Worm (Caenorhabditis elegans) whole organism, late embryonic: Measurements from ENCODE around the gene B0024.13.

Experiments
- C08G9.2 ChIP-seq: sonication (generic microtip); optimal IDR thresholded peaks from 2 replicates; lab custom pipeline; 2016; ENCODE audit warnings: mild to moderate bottlenecking, missing genetic modification characterization, moderate library complexity, missing compliant biosample characterization
- C38D4.7 ChIP-seq: fragments of 200-800 bp; sonication (Bioruptor generic); optimal IDR thresholded peaks from 2 replicates; lab custom pipeline; 2018; ENCODE audit warnings: mild to moderate bottlenecking, missing genetic modification characterization, moderate library complexity, missing compliant biosample characterization
- F13H6.1 ChIP-seq: sonication (generic microtip); optimal IDR thresholded peaks from 2 replicates; lab custom pipeline; 2016; ENCODE audit warnings: missing genetic modification characterization, missing compliant biosample characterization
- K02D7.2 ChIP-seq: sonication (generic microtip); optimal IDR thresholded peaks from 2 replicates; lab custom pipeline; 2017; ENCODE audit warnings: mild to moderate bottlenecking, missing genetic modification characterization, missing compliant biosample characterization
- K09A11.1 ChIP-seq: sonication (generic microtip); optimal IDR thresholded peaks from 2 replicates; lab custom pipeline; 2017; ENCODE audit warnings: antibody characterized with exemption, mild to moderate bottlenecking, missing genetic modification characterization, missing compliant biosample characterization; ENCODE audit not compliant: insufficient read depth
- Y22D7AL.16 ChIP-seq: sonication (generic microtip); optimal IDR thresholded peaks from 2 replicates; lab custom pipeline; 2016; ENCODE audit warnings: missing genetic modification characterization, missing compliant biosample characterization
- ahr-1 ChIP-seq: sonication (generic microtip); optimal IDR thresholded peaks from 2 replicates; lab custom pipeline; 2016; ENCODE audit warnings: missing genetic modification characterization, missing compliant biosample characterization
- ceh-18 ChIP-seq: sonication (generic microtip); optimal IDR thresholded peaks from 2 replicates; lab custom pipeline; 2016; ENCODE audit warnings: missing genetic modification characterization, missing compliant biosample characterization
- ceh-2 ChIP-seq: sonication (generic microtip); optimal IDR thresholded peaks from 2 replicates; lab custom pipeline; 2016; ENCODE audit warnings: missing genotype, missing genetic modification characterization, missing compliant biosample characterization
- ceh-22 ChIP-seq: sonication (generic microtip); optimal IDR thresholded peaks from 2 replicates; lab custom pipeline; 2017; ENCODE audit warnings: missing biosample characterization, missing genetic modification characterization
- ceh-30 ChIP-seq: fragments of 150-350 bp; optimal IDR thresholded peaks from 2 replicates; lab custom pipeline; 2014; ENCODE audit warnings: missing biosample characterization, missing genetic modification characterization
- ceh-31 ChIP-seq: sonication (generic microtip); optimal IDR thresholded peaks from 2 replicates; lab custom pipeline; 2016; ENCODE audit warnings: missing genetic modification characterization, missing compliant biosample characterization
- ceh-34 ChIP-seq: sonication (generic microtip); optimal IDR thresholded peaks from 2 replicates; lab custom pipeline; 2016; ENCODE audit warnings: mild to moderate bottlenecking, missing genetic modification characterization, missing compliant biosample characterization
- ceh-48 ChIP-seq: sonication (generic microtip); optimal IDR thresholded peaks from 2 replicates; lab custom pipeline; 2016; ENCODE audit warnings: missing genetic modification characterization, inconsistent platforms, missing compliant biosample characterization
- ceh-9 ChIP-seq: sonication (generic microtip); optimal IDR thresholded peaks from 2 replicates; lab custom pipeline; 2016; ENCODE audit warnings: mild to moderate bottlenecking, missing genetic modification characterization, inconsistent platforms, missing compliant biosample characterization
- che-1 ChIP-seq: sonication (generic microtip); optimal IDR thresholded peaks from 2 replicates; lab custom pipeline; 2016; ENCODE audit warnings: mild to moderate bottlenecking, missing genetic modification characterization, missing compliant biosample characterization
- dmd-4 ChIP-seq: sonication (generic microtip); optimal IDR thresholded peaks from 2 replicates; lab custom pipeline; 2016; ENCODE audit warnings: borderline replicate concordance, missing genetic modification characterization, missing compliant biosample characterization
- dve-1 ChIP-seq: sonication (generic microtip); optimal IDR thresholded peaks from 2 replicates; lab custom pipeline; 2017; ENCODE audit warnings: antibody characterized with exemption, mild to moderate bottlenecking, missing genetic modification characterization, missing compliant biosample characterization
- elt-2 ChIP-seq: sonication (generic microtip); optimal IDR thresholded peaks from 2 replicates; lab custom pipeline; 2016; ENCODE audit warnings: missing genetic modification reagents, missing genetic modification characterization, missing compliant biosample characterization
- elt-4 ChIP-seq: sonication (generic microtip); optimal IDR thresholded peaks from 2 replicates; lab custom pipeline; 2016; ENCODE audit warnings: missing genetic modification characterization, missing compliant biosample characterization
- eyg-1 ChIP-seq: sonication (generic microtip); optimal IDR thresholded peaks from 2 replicates; lab custom pipeline; 2016; ENCODE audit warnings: missing genotype, missing genetic modification characterization, missing compliant biosample characterization
- fkh-10 ChIP-seq: fragments of 150-350 bp; optimal IDR thresholded peaks from 2 replicates; lab custom pipeline; 2014; ENCODE audit warnings: missing biosample characterization, missing genetic modification reagents, missing genetic modification characterization
- fkh-6 ChIP-seq: sonication (generic microtip); optimal IDR thresholded peaks from 2 replicates; lab custom pipeline; 2016; ENCODE audit warnings: missing genetic modification characterization, missing compliant biosample characterization
- gmeb-2 ChIP-seq: sonication (generic microtip); optimal IDR thresholded peaks from 2 replicates; lab custom pipeline; 2016; ENCODE audit warnings: missing genetic modification characterization, inconsistent platforms, missing compliant biosample characterization
- hlh-15 ChIP-seq: sonication (generic microtip); optimal IDR thresholded peaks from 2 replicates; lab custom pipeline; 2016; ENCODE audit warnings: missing genetic modification characterization, missing compliant biosample characterization
- hlh-8 ChIP-seq: sonication (generic microtip); optimal IDR thresholded peaks from 2 replicates; lab custom pipeline; 2016; ENCODE audit warnings: missing genotype, missing genetic modification characterization, missing compliant biosample characterization
- lim-6 ChIP-seq: sonication (generic microtip); optimal IDR thresholded peaks from 2 replicates; lab custom pipeline; 2016; ENCODE audit warnings: missing genetic modification characterization, missing compliant biosample characterization
- lin-11 ChIP-seq: fragments of 200-800 bp; sonication (Bioruptor generic); optimal IDR thresholded peaks from 2 replicates; lab custom pipeline; 2018; ENCODE audit warnings: mild to moderate bottlenecking, missing genetic modification characterization, missing compliant biosample characterization
- mec-3 ChIP-seq: sonication (generic microtip); optimal IDR thresholded peaks from 2 replicates; lab custom pipeline; 2016; ENCODE audit warnings: borderline replicate concordance, missing genetic modification characterization, missing compliant biosample characterization
- nfya-1 ChIP-seq: sonication (generic microtip); optimal IDR thresholded peaks from 2 replicates; lab custom pipeline; 2017; ENCODE audit warnings: missing genetic modification characterization, mild to moderate bottlenecking, missing compliant biosample characterization, antibody characterized with exemption, moderate library complexity
- nhr-11 ChIP-seq: fragments of 150-350 bp; optimal IDR thresholded peaks from 2 replicates; lab custom pipeline; 2014; ENCODE audit warnings: missing biosample characterization, missing genetic modification characterization
- nhr-232 ChIP-seq: sonication (generic microtip); optimal IDR thresholded peaks from 2 replicates; lab custom pipeline; 2016; ENCODE audit warnings: missing genetic modification characterization, missing compliant biosample characterization
- odd-2 ChIP-seq: sonication (generic microtip); optimal IDR thresholded peaks from 2 replicates; lab custom pipeline; 2017; ENCODE audit warnings: antibody characterized with exemption, mild to moderate bottlenecking, missing genetic modification characterization, missing compliant biosample characterization
- pag-3 ChIP-seq: sonication (generic microtip); optimal IDR thresholded peaks from 2 replicates; lab custom pipeline; 2016; ENCODE audit warnings: missing compliant biosample characterization, missing genetic modification characterization, borderline replicate concordance
- pat-9 ChIP-seq: fragments of 200-800 bp; sonication (Bioruptor generic); optimal IDR thresholded peaks from 2 replicates; lab custom pipeline; 2018; ENCODE audit warnings: mild to moderate bottlenecking, missing genetic modification characterization, moderate library complexity, missing compliant biosample characterization
- pax-1 ChIP-seq: fragments of 150-350 bp; optimal IDR thresholded peaks from 2 replicates; lab custom pipeline; 2014; ENCODE audit warnings: missing biosample characterization, missing genetic modification characterization
- pha-2 ChIP-seq: sonication (generic microtip); optimal IDR thresholded peaks from 2 replicates; lab custom pipeline; 2017; ENCODE audit warnings: mild to moderate bottlenecking, missing genetic modification characterization, missing compliant biosample characterization
- ref-2 ChIP-seq: sonication (generic microtip); optimal IDR thresholded peaks from 2 replicates; lab custom pipeline; 2016; ENCODE audit warnings: missing genetic modification characterization, missing compliant biosample characterization
- sdc-2 ChIP-seq: sonication (generic microtip); optimal IDR thresholded peaks from 2 replicates; lab custom pipeline; 2016; ENCODE audit warnings: missing genotype, missing genetic modification characterization, missing compliant biosample characterization
- sox-4 ChIP-seq: sonication (generic microtip); optimal IDR thresholded peaks from 2 replicates; lab custom pipeline; 2017; ENCODE audit warnings: mild to moderate bottlenecking, missing genetic modification characterization, inconsistent platforms, missing compliant biosample characterization
- syd-9 ChIP-seq: sonication (generic microtip); optimal IDR thresholded peaks from 2 replicates; lab custom pipeline; 2016; ENCODE audit warnings: mild to moderate bottlenecking, missing genetic modification characterization, moderate library complexity, missing compliant biosample characterization
- tbx-7 ChIP-seq: sonication (generic microtip); optimal IDR thresholded peaks from 2 replicates; lab custom pipeline; 2016; ENCODE audit warnings: missing genotype, missing genetic modification characterization, missing compliant biosample characterization
- unc-3 ChIP-seq, 2 experiments: fragments of 200-800 bp in 1 of 2; sonication (Bioruptor generic) in 1 of 2; sonication (generic microtip) in 1 of 2; conservative IDR thresholded peaks in 1 of 2; optimal IDR thresholded peaks in 1 of 2; 2 replicates each; pipeline versions ENCODE4 v1.3.6 to Lab custom; 2016 to 2022; ENCODE audit warnings: missing compliant biosample characterization in 2 of 2, missing genetic modification characterization in 2 of 2, missing genetic modification reagents in 1 of 2
- unc-42 ChIP-seq: sonication (generic microtip); optimal IDR thresholded peaks from 2 replicates; lab custom pipeline; 2016; ENCODE audit warnings: missing genotype, missing genetic modification characterization, missing compliant biosample characterization
- unc-55 ChIP-seq: sonication (generic microtip); optimal IDR thresholded peaks from 2 replicates; lab custom pipeline; 2017; ENCODE audit warnings: missing biosample characterization, missing genetic modification reagents, missing genetic modification characterization
- zip-5 ChIP-seq: sonication (generic microtip); optimal IDR thresholded peaks from 2 replicates; lab custom pipeline; 2016; ENCODE audit warnings: missing genetic modification characterization, missing compliant biosample characterization

B0024.13 gene

DNA sequence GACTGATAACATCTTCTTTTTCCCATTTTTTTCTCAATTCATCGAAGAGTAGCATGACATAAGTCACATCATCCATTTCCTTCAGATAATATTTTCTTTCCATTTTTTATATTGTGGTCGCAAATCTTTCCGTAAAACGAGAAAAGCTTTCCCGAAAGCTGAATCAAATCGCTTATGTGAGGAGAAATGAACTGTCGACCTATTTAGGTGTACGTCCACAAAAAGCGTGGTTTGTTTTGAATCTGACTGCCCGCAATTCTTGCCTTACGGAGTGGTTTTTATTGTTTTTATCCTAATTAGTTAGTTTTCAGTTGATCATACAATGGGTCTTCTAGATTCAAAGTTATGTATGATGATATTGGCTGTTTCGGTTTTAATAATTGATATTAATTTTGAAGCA, 37.7 kb downstream of the B0024.13 start, which contains the start of gene ttll-15:
Gene ttll-15 (plus strand): TSS at position 301 of the 400 bp plus-strand sequence.
- TF ChIP-seq syd-9 (tag; lab: Kevin White, UChicago) (no peak), unc-3 (GFP tag; conservative IDR thresholded peaks at IDR 0.05; lab: Robert Waterston, UW) (no peak), unc-3 (tag; optimal IDR thresholded peaks at IDR 0.05; lab: Kevin White, UChicago) (no peak), zip-5 (tag; lab: Kevin White, UChicago) (no peak), ceh-22 (tag; lab: Kevin White, UChicago) (no peak), C38D4.7 (GFP tag; lab: Kevin White, UChicago) (no peak), pag-3 (tag; lab: Kevin White, UChicago) (no peak), ahr-1 (no peak), mec-3 (no peak), hlh-15 (tag; lab: Kevin White, UChicago) (no peak), hlh-8 (tag; lab: Kevin White, UChicago) (no peak), F13H6.1 (tag; lab: Kevin White, UChicago) (no peak), lim-6 (tag; lab: Kevin White, UChicago) (no peak), nhr-11 (tag; lab: Kevin White, UChicago) (no peak)
- TF ChIP-seq, all 69 proteins: peak for 0

DNA sequence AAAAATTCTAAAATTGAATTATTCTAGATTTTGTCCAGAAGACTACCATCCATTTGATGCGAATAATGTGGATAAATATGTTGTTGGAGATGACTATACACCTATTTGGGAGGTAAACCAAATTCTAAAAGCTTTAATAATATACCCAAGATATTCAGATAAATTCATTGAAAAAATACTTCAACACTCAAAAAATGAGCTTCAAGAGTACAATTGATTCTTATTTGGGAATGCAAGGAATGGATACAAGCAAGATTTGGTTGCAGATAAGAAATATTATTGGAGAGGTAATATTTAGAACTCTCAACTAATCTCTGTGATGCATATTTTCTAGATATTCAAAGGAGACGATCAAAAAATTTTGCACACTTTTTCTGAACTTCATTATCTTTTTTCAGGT, 39.7 kb downstream of the B0024.13 start:
- no peak for TF ChIP-seq ref-2 (tag; lab: Kevin White, UChicago)
- no peak for TF ChIP-seq tbx-7 (tag; lab: Kevin White, UChicago)
- no peak for TF ChIP-seq ceh-31
- TF ChIP-seq Y22D7AL.16 (tag; lab: Kevin White, UChicago) = no peak
- TF ChIP-seq ceh-34 (tag; lab: Kevin White, UChicago) = no peak
- no peak for TF ChIP-seq F13H6.1 (tag; lab: Kevin White, UChicago)
- TF ChIP-seq, all 69 proteins: peak for 0

DNA sequence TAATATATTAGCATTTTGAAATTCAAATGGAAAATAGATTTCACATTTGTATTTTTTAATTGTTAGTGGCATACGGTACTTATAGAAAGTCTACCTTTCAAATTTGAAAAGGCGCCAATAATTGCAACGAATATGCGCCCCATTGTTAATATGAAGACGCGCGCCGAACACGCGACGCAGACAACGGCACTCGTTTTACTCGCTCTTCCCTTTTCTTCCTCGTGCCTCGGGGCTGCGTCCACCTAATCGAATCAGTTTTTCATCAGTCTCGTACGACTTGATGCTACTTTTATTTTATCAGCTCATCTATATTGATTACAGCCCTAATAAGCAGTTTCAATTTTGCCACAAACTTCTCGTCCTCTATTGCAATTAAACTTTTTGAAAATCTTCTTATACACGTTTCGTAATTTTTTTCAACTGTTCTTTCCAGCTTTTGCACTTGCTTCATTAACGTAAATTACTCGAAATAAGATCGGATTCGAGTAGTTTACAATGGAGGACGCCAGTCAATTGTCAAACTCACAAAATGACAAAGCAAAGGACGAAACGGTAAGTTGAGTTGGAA, 41.4 kb downstream of the B0024.13 start, which contains the start of gene cash-1:
Gene cash-1 (plus strand): TSS at position 432 of the 568 bp plus-strand sequence.
- TF ChIP-seq pha-2 (tag; lab: Kevin White, UChicago) (no peak), che-1 (tag; lab: Kevin White, UChicago) (no peak), ceh-2 (tag; lab: Kevin White, UChicago) (peak; percentile 25), unc-55 (GFP tag; lab: Kevin White, UChicago) (no peak), unc-42 (tag; lab: Kevin White, UChicago) (peak; percentile 94), lim-6 (tag; lab: Kevin White, UChicago) (no peak), tbx-7 (tag; lab: Kevin White, UChicago) (no peak), fkh-10 (GFP tag; lab: Kevin White, UChicago) (no peak), ref-2 (tag; lab: Kevin White, UChicago) (no peak), lin-11 (tag; lab: Kevin White, UChicago) (no peak), pag-3 (tag; lab: Kevin White, UChicago) (no peak), pax-1 (tag; lab: Kevin White, UChicago) (no peak), nfya-1 (peak; percentile 39), unc-3 (GFP tag; conservative IDR thresholded peaks at IDR 0.05; lab: Robert Waterston, UW) (no peak), unc-3 (tag; optimal IDR thresholded peaks at IDR 0.05; lab: Kevin White, UChicago) (no peak), ceh-34 (tag; lab: Kevin White, UChicago) (peak; percentile 10), F13H6.1 (tag; lab: Kevin White, UChicago) (no peak), ceh-9 (tag; lab: Kevin White, UChicago) (no peak), pat-9 (tag; lab: Kevin White, UChicago) (no peak), odd-2 (no peak), elt-4 (tag; lab: Kevin White, UChicago) (no peak), eyg-1 (tag; lab: Kevin White, UChicago) (no peak), nhr-232 (tag; lab: Kevin White, UChicago) (no peak), elt-2 (tag; lab: Kevin White, UChicago) (peak; percentile 15), ceh-18 (peak; percentile 23), sdc-2 (tag; lab: Kevin White, UChicago) (no peak), K02D7.2 (tag; lab: Kevin White, UChicago) (no peak), gmeb-2 (no peak), zip-5 (tag; lab: Kevin White, UChicago) (no peak), C38D4.7 (GFP tag; lab: Kevin White, UChicago) (no peak), sox-4 (tag; lab: Kevin White, UChicago) (no peak), ceh-30 (tag; lab: Kevin White, UChicago) (no peak), dmd-4 (tag; lab: Kevin White, UChicago) (no peak), K09A11.1 (no peak), C08G9.2 (tag; lab: Kevin White, UChicago) (no peak), fkh-6 (no peak), ceh-48 (tag; lab: Kevin White, UChicago) (no peak), dve-1 (tag; lab: Kevin White, UChicago) (no peak)
